Worm (Caenorhabditis elegans) whole organism, L3 larva: Measurements from ENCODE around the gene pqn-8.

Experiments used
- R02D3.7 ChIP-seq: fragments of 150-350 bp; optimal IDR thresholded peaks from 2 replicates; lab custom pipeline; 2014; ENCODE audit warnings: missing biosample characterization, missing genetic modification characterization
- ceh-28 ChIP-seq: fragments of 150-350 bp; optimal IDR thresholded peaks from 2 replicates; lab custom pipeline; 2014; ENCODE audit warnings: missing biosample characterization, missing genetic modification reagents, missing genetic modification characterization
- egl-27 ChIP-seq: sonication (generic microtip); optimal IDR thresholded peaks from 4 replicates; lab custom pipeline; 2017; ENCODE audit warnings: missing biosample characterization, missing genetic modification reagents, missing genetic modification characterization
- egl-5 ChIP-seq: fragments of 150-350 bp; optimal IDR thresholded peaks from 2 replicates; lab custom pipeline; 2017; ENCODE audit warnings: missing biosample characterization, missing genetic modification reagents, missing genetic modification characterization, inconsistent platforms
- elt-2 ChIP-seq: sonication (generic microtip); optimal IDR thresholded peaks from 2 replicates; lab custom pipeline; 2016; ENCODE audit warnings: missing genetic modification reagents, mild to moderate bottlenecking, missing genetic modification characterization, missing compliant biosample characterization
- fkh-10 ChIP-seq: sonication (generic microtip); optimal IDR thresholded peaks from 2 replicates; lab custom pipeline; 2017; ENCODE audit warnings: missing biosample characterization, missing genetic modification reagents, missing genetic modification characterization
- fos-1 ChIP-seq: fragments of 150-350 bp; optimal IDR thresholded peaks from 2 replicates; lab custom pipeline; 2014; ENCODE audit warnings: missing biosample characterization, missing genetic modification characterization
- jun-1 ChIP-seq: fragments of 150-350 bp; optimal IDR thresholded peaks from 2 replicates; lab custom pipeline; 2014; ENCODE audit warnings: missing biosample characterization, missing genetic modification reagents, missing genetic modification characterization
- lin-15B ChIP-seq: fragments of 150-350 bp; optimal IDR thresholded peaks from 2 replicates; lab custom pipeline; 2014; ENCODE audit warnings: missing biosample characterization, missing genetic modification characterization
- lin-39 ChIP-seq: fragments of 150-350 bp; optimal IDR thresholded peaks from 2 replicates; lab custom pipeline; 2018; ENCODE audit warnings: missing biosample characterization, missing genetic modification reagents, missing genetic modification characterization
- nfya-1 ChIP-seq: sonication (generic microtip); optimal IDR thresholded peaks from 2 replicates; lab custom pipeline; 2017; ENCODE audit warnings: missing genetic modification characterization, mild to moderate bottlenecking, missing compliant biosample characterization, antibody characterized with exemption, moderate library complexity; ENCODE audit not compliant: insufficient read depth
- nhr-12 ChIP-seq: fragments of 150-350 bp; optimal IDR thresholded peaks from 2 replicates; lab custom pipeline; 2014; ENCODE audit warnings: missing biosample characterization, missing genetic modification characterization
- nhr-23 ChIP-seq: fragments of 150-350 bp; optimal IDR thresholded peaks from 2 replicates; lab custom pipeline; 2014; ENCODE audit warnings: missing biosample characterization, missing genetic modification reagents, missing genetic modification characterization
- nhr-28 ChIP-seq: fragments of 150-350 bp; optimal IDR thresholded peaks from 2 replicates; lab custom pipeline; 2014; ENCODE audit warnings: missing biosample characterization, missing genetic modification characterization
- nhr-67 ChIP-seq: fragments of 150-350 bp; optimal IDR thresholded peaks from 2 replicates; lab custom pipeline; 2014; ENCODE audit warnings: missing biosample characterization, missing genetic modification characterization
- pha-4 ChIP-seq: fragments of 150-350 bp; optimal IDR thresholded peaks from 2 replicates; lab custom pipeline; 2014; ENCODE audit warnings: missing biosample characterization, missing genetic modification reagents, missing genetic modification characterization
- pqm-1 ChIP-seq: fragments of 150-350 bp; optimal IDR thresholded peaks from 2 replicates; lab custom pipeline; 2017; ENCODE audit warnings: missing biosample characterization, missing genetic modification characterization, inconsistent platforms
- skn-1 ChIP-seq: fragments of 150-350 bp; optimal IDR thresholded peaks from 2 replicates; lab custom pipeline; 2014; ENCODE audit warnings: missing biosample characterization, missing genetic modification characterization
- snpc-4 ChIP-seq: fragments of 150-350 bp; optimal IDR thresholded peaks from 2 replicates; lab custom pipeline; 2014; ENCODE audit warnings: missing biosample characterization, missing genetic modification characterization
- tbx-2 ChIP-seq: sonication (generic microtip); optimal IDR thresholded peaks from 2 replicates; lab custom pipeline; 2016; ENCODE audit warnings: mild to moderate bottlenecking, missing genetic modification characterization, missing compliant biosample characterization
- unc-62 ChIP-seq: fragments of 150-350 bp; sonication (generic microtip); optimal IDR thresholded peaks from 4 replicates; lab custom pipeline; 2014; ENCODE audit warnings: missing biosample characterization, missing genetic modification reagents, missing genetic modification characterization
- ztf-4 ChIP-seq: fragments of 150-350 bp; optimal IDR thresholded peaks from 2 replicates; lab custom pipeline; 2014; ENCODE audit warnings: missing biosample characterization, missing genetic modification characterization

The pqn-8 gene

ce11 chrIII:9956665-9957401, 41.0 kb downstream of the pqn-8 start, which contains the start of gene alx-1:
Gene alx-1 (plus strand): TSS chrIII:9957351.
- TF ChIP-seq unc-62 (GFP tag; lab: Kevin White, UChicago) (no peak), elt-2 (tag; lab: Kevin White, UChicago) (peak; percentile 52), nhr-67 (tag; lab: Kevin White, UChicago) (no peak), nhr-23 (no peak), pqm-1 (tag; lab: Kevin White, UChicago) (peak; percentile 50), nfya-1 (tag; lab: Kevin White, UChicago) (peak; percentile 20), fos-1 (peak; percentile 62), nhr-28 (tag; lab: Kevin White, UChicago) (no peak), jun-1 (tag; lab: Kevin White, UChicago) (peak; percentile 66), R02D3.7 (tag; lab: Kevin White, UChicago) (no peak), tbx-2 (tag; lab: Kevin White, UChicago) (no peak), pha-4 (tag; lab: Kevin White, UChicago) (peak; percentile 39), snpc-4 (tag; lab: Kevin White, UChicago) (peak; percentile 3), ceh-28 (peak; percentile 40), lin-39 (tag; lab: Kevin White, UChicago) (no peak)

ce11 chrIII:9956123-9956522, 41.7 kb downstream of the pqn-8 start, which contains the start of gene mog-1:
Gene mog-1 (minus strand): TSS chrIII:9956215.
- TF ChIP-seq pha-4 (tag; lab: Kevin White, UChicago) = peak; percentile 60
- TF ChIP-seq elt-2 (tag; lab: Kevin White, UChicago) = no peak
- peak; percentile 17 for TF ChIP-seq lin-15B (tag; lab: Kevin White, UChicago)
- TF ChIP-seq nhr-12 (tag; lab: Kevin White, UChicago) = no peak
- no peak for TF ChIP-seq jun-1 (tag; lab: Kevin White, UChicago)
- peak; percentile 11 for TF ChIP-seq egl-5 (tag; lab: Kevin White, UChicago)
- no peak for TF ChIP-seq lin-39 (tag; lab: Kevin White, UChicago)
- TF ChIP-seq, all 47 proteins: peak for 3

ce11 chrIII:9951864-9952263, 45.9 kb downstream of the pqn-8 start, which contains the start of gene K03H1.11:
Gene K03H1.11 (minus strand): TSS chrIII:9951964.
- no peak for TF ChIP-seq fos-1
- TF ChIP-seq nhr-23 = peak; percentile 13
- no peak for TF ChIP-seq egl-27 (tag; lab: Kevin White, UChicago)

- peak; percentile 4 for TF ChIP-seq nfya-1 (tag; lab: Kevin White, UChicago)
- peak; percentile 42 for TF ChIP-seq ceh-28
- TF ChIP-seq ztf-4 (tag; lab: Kevin White, UChicago) = no peak
- TF ChIP-seq lin-39 (tag; lab: Kevin White, UChicago) = no peak
- TF ChIP-seq fkh-10 (GFP tag; lab: Kevin White, UChicago) = no peak
- TF ChIP-seq pha-4 (tag; lab: Kevin White, UChicago) = peak; percentile 6
- no peak for TF ChIP-seq tbx-2 (tag; lab: Kevin White, UChicago)
Observed at ce11 chrIII:9950244-9950643, 47.5 kb downstream of the pqn-8 start, which contains the start of gene K03H1.13. Gene K03H1.13 (minus strand): TSS chrIII:9950344.

ce11 chrIII:9946806-9947419, 50.9 kb downstream of the pqn-8 start, which contains the start of gene K03H1.7:
Gene K03H1.7 (plus strand): TSS chrIII:9947405.
- TF ChIP-seq skn-1 (tag; lab: Kevin White, UChicago) = no peak
- peak; percentile 73 for TF ChIP-seq lin-15B (tag; lab: Kevin White, UChicago)
- TF ChIP-seq, all 47 proteins: peak for 1
